Fruit fly (Drosophila melanogaster) whole organism, embryonic: ENCODE measurements around the gene HemK2.
A peak's percentile ranks its signal among the peaks of the same experiment; 100 is the strongest.

ENCODE experiments used
- Asciz ChIP-seq: fragments of 200-800 bp; sonication (Bioruptor generic); optimal IDR thresholded peaks from 2 replicates; lab custom pipeline; 2017; ENCODE audit warnings: missing biosample characterization, mild to moderate bottlenecking, missing genetic modification characterization, missing genetic modification reagents
- Atf3 ChIP-seq: fragments of 200-800 bp; sonication (Bioruptor generic); optimal IDR thresholded peaks from 3 replicates; lab custom pipeline; 2016; ENCODE audit warnings: missing biosample characterization, missing genetic modification characterization
- BtbVII ChIP-seq: fragments of 200-800 bp; sonication (Bioruptor generic); optimal IDR thresholded peaks from 3 replicates; lab custom pipeline; 2017; ENCODE audit warnings: missing biosample characterization, mild to moderate bottlenecking, missing genetic modification characterization
- CG10209 ChIP-seq: fragments of 200-800 bp; sonication (Bioruptor generic); optimal IDR thresholded peaks from 3 replicates; lab custom pipeline; 2017; ENCODE audit warnings: missing biosample characterization, mild to moderate bottlenecking, missing genetic modification characterization, missing genetic modification reagents
- CG10543 ChIP-seq: fragments of 200-800 bp; sonication (Bioruptor generic); optimal IDR thresholded peaks from 3 replicates; lab custom pipeline; 2017; ENCODE audit warnings: missing biosample characterization, mild to moderate bottlenecking, missing genetic modification characterization, moderate library complexity
- CG11093 ChIP-seq: fragments of 200-800 bp; sonication (Bioruptor generic); IDR thresholded peaks from 3 replicates; pipeline ENCODE4 v1.3.6; 2022; ENCODE audit warnings: missing biosample characterization, missing genetic modification characterization
- CG11398 ChIP-seq: fragments of 200-800 bp; sonication (Bioruptor generic); optimal IDR thresholded peaks from 2 replicates; lab custom pipeline; 2016; ENCODE audit warnings: missing biosample characterization, missing genetic modification characterization
- CG12155 ChIP-seq: fragments of 200-800 bp; sonication (Bioruptor generic); optimal IDR thresholded peaks from 3 replicates; lab custom pipeline; 2016; ENCODE audit warnings: missing biosample characterization, missing genetic modification characterization
- CG12744 ChIP-seq: fragments of 200-800 bp; sonication (Bioruptor generic); optimal IDR thresholded peaks from 2 replicates; lab custom pipeline; 2016; ENCODE audit warnings: missing biosample characterization, missing genetic modification characterization
- CG17186 ChIP-seq: fragments of 200-800 bp; sonication (Bioruptor generic); optimal IDR thresholded peaks from 3 replicates; lab custom pipeline; 2017; ENCODE audit warnings: missing biosample characterization, missing genetic modification reagents, missing genetic modification characterization
- CG2199 ChIP-seq: fragments of 200-800 bp; sonication (Bioruptor generic); IDR thresholded peaks from 3 replicates; pipeline ENCODE4 v1.3.6; 2022; ENCODE audit warnings: missing biosample characterization, missing genetic modification characterization
- CG30020 ChIP-seq: fragments of 200-800 bp; optimal IDR thresholded peaks from 2 replicates; lab custom pipeline; 2019; ENCODE audit warnings: missing biosample characterization, mild to moderate bottlenecking, missing genetic modification characterization, moderate library complexity
- CG31441 ChIP-seq: fragments of 200-800 bp; sonication (Bioruptor generic); IDR thresholded peaks from 2 replicates; pipeline ENCODE4 v1.3.6; 2022; ENCODE audit warnings: missing biosample characterization, missing genetic modification characterization
- CG3163 ChIP-seq: fragments of 200-800 bp; sonication (Bioruptor generic); optimal IDR thresholded peaks from 3 replicates; lab custom pipeline; 2016; ENCODE audit warnings: missing biosample characterization, missing genetic modification characterization
- CG32772 ChIP-seq: fragments of 200-800 bp; sonication (Bioruptor generic); IDR thresholded peaks from 2 replicates; pipeline ENCODE4 v1.3.6; 2022; ENCODE audit warnings: missing biosample characterization, missing genetic modification characterization
- CG4707 ChIP-seq: fragments of 200-800 bp; sonication (Bioruptor generic); optimal IDR thresholded peaks from 2 replicates; lab custom pipeline; 2018; ENCODE audit warnings: missing biosample characterization, mild to moderate bottlenecking, missing genetic modification characterization, moderate library complexity
- CG4854 ChIP-seq: fragments of 200-800 bp; sonication (Bioruptor generic); optimal IDR thresholded peaks from 2 replicates; lab custom pipeline; 2016; ENCODE audit warnings: missing biosample characterization, missing genetic modification characterization, inconsistent platforms
- CG5245 ChIP-seq: fragments of 200-800 bp; sonication (Bioruptor generic); optimal IDR thresholded peaks from 3 replicates; lab custom pipeline; 2016; ENCODE audit warnings: missing biosample characterization, missing genetic modification characterization
- CG7556 ChIP-seq: fragments of 200-800 bp; sonication (Bioruptor generic); optimal IDR thresholded peaks from 2 replicates; lab custom pipeline; 2017; ENCODE audit warnings: missing biosample characterization, mild to moderate bottlenecking, missing genetic modification characterization
- CG8281 ChIP-seq: fragments of 200-800 bp; sonication (Bioruptor generic); optimal IDR thresholded peaks from 2 replicates; lab custom pipeline; 2018; ENCODE audit warnings: missing biosample characterization, mild to moderate bottlenecking, missing genetic modification characterization, moderate library complexity
- CG8290 ChIP-seq, 3 experiments: fragments of 200-800 bp; sonication (Bioruptor generic); optimal IDR thresholded peaks; 2 replicates each; lab custom pipeline; 2016 to 2019; ENCODE audit warnings: missing biosample characterization in 3 of 3, missing genetic modification characterization in 3 of 3, mild to moderate bottlenecking in 2 of 3, moderate library complexity in 1 of 3
- CG8924 ChIP-seq: fragments of 200-800 bp; optimal IDR thresholded peaks from 3 replicates; lab custom pipeline; 2019; ENCODE audit warnings: missing biosample characterization, mild to moderate bottlenecking, missing genetic modification characterization, moderate library complexity
- Dp ChIP-seq: fragments of 200-800 bp; sonication (Bioruptor generic); optimal IDR thresholded peaks from 2 replicates; lab custom pipeline; 2018; ENCODE audit warnings: missing biosample characterization, mild to moderate bottlenecking, missing genetic modification characterization, moderate library complexity
- Drgx ChIP-seq: fragments of 200-800 bp; sonication (Bioruptor generic); IDR thresholded peaks from 2 replicates; pipeline ENCODE4 v1.3.6; 2022; ENCODE audit warnings: missing biosample characterization, missing genetic modification characterization
- Hr3 ChIP-seq: fragments of 200-800 bp; sonication (Bioruptor generic); optimal IDR thresholded peaks from 3 replicates; lab custom pipeline; 2016; ENCODE audit warnings: missing biosample characterization, missing genetic modification characterization
- Lim3 ChIP-seq: fragments of 200-800 bp; sonication (Bioruptor generic); IDR thresholded peaks from 2 replicates; pipeline ENCODE4 v1.3.6; 2022; ENCODE audit warnings: missing biosample characterization, missing genetic modification characterization
- Mrtf ChIP-seq: fragments of 200-800 bp; sonication (Bioruptor generic); IDR thresholded peaks from 3 replicates; pipeline ENCODE4 v1.3.6; 2022; ENCODE audit warnings: missing biosample characterization, missing genetic modification characterization
- Nf-YC ChIP-seq: fragments of 200-800 bp; optimal IDR thresholded peaks from 3 replicates; lab custom pipeline; 2019; ENCODE audit warnings: missing biosample characterization, mild to moderate bottlenecking, missing genetic modification characterization, moderate library complexity
- Six4 ChIP-seq: fragments of 200-800 bp; sonication (Bioruptor generic); optimal IDR thresholded peaks from 2 replicates; lab custom pipeline; 2016; ENCODE audit warnings: missing biosample characterization, missing genetic modification characterization
- Taf1 ChIP-seq: fragments of 200-800 bp; sonication (Bioruptor generic); IDR thresholded peaks from 2 replicates; pipeline ENCODE4 v1.3.6; 2022; ENCODE audit warnings: missing biosample characterization, missing genetic modification characterization
- Tbp ChIP-seq: fragments of >200 bp; optimal IDR thresholded peaks from 2 replicates; lab custom pipeline; 2018; ENCODE audit warnings: missing biosample characterization, missing genetic modification characterization
- Vsx1 ChIP-seq: fragments of 200-800 bp; sonication (Bioruptor generic); optimal IDR thresholded peaks from 2 replicates; lab custom pipeline; 2017; ENCODE audit warnings: missing biosample characterization, mild to moderate bottlenecking, missing genetic modification characterization, missing genetic modification reagents
- abd-A ChIP-seq: fragments of 200-800 bp; sonication (Bioruptor generic); optimal IDR thresholded peaks from 3 replicates; lab custom pipeline; 2019; ENCODE audit warnings: missing biosample characterization, mild to moderate bottlenecking, missing genetic modification characterization, moderate library complexity
- az2 ChIP-seq: fragments of 200-800 bp; sonication (Bioruptor generic); optimal IDR thresholded peaks from 3 replicates; lab custom pipeline; 2016; ENCODE audit warnings: missing biosample characterization, missing genetic modification characterization
- bcd ChIP-seq: fragments of 200-800 bp; sonication (Bioruptor generic); optimal IDR thresholded peaks from 2 replicates; lab custom pipeline; 2017; ENCODE audit warnings: missing biosample characterization, mild to moderate bottlenecking, missing genetic modification characterization
- bowl ChIP-seq: fragments of 200-800 bp; sonication (Bioruptor generic); IDR thresholded peaks from 2 replicates; pipeline ENCODE4 v1.3.6; 2022; ENCODE audit warnings: missing biosample characterization, missing genetic modification characterization
- chif ChIP-seq, 2 experiments: fragments of 200-800 bp; sonication (Bioruptor generic); optimal IDR thresholded peaks; 3 replicates each; lab custom pipeline; 2016; ENCODE audit warnings: missing biosample characterization in 2 of 2, missing genetic modification characterization in 2 of 2
- dmrt99B ChIP-seq: fragments of 200-800 bp; sonication (Bioruptor generic); optimal IDR thresholded peaks from 2 replicates; lab custom pipeline; 2018; ENCODE audit warnings: missing biosample characterization, mild to moderate bottlenecking, missing genetic modification characterization, moderate library complexity
- hbn ChIP-seq: fragments of 200-800 bp; sonication (Bioruptor generic); IDR thresholded peaks from 2 replicates; pipeline ENCODE4 v1.3.6; 2022; ENCODE audit warnings: missing biosample characterization, missing genetic modification characterization; ENCODE audit not compliant: partially characterized antibody
- kni ChIP-seq: fragments of 200-800 bp; sonication (Bioruptor generic); optimal IDR thresholded peaks from 3 replicates; lab custom pipeline; 2017; ENCODE audit warnings: mild to moderate bottlenecking, missing biosample characterization, missing genetic modification reagents, missing genetic modification characterization
- nau ChIP-seq: fragments of 200-800 bp; sonication (Bioruptor generic); optimal IDR thresholded peaks from 3 replicates; lab custom pipeline; 2017; ENCODE audit warnings: missing biosample characterization, mild to moderate bottlenecking, missing genetic modification characterization, missing genetic modification reagents
- rib ChIP-seq: fragments of 200-800 bp; sonication (Bioruptor generic); IDR thresholded peaks from 2 replicates; pipeline ENCODE4 v1.3.6; 2022; ENCODE audit warnings: missing biosample characterization, missing genetic modification characterization
- sc ChIP-seq, 3 experiments: fragments of >200 bp in 2 of 3; fragments of 200-800 bp in 1 of 3; sonication (Bioruptor generic) in 1 of 3; optimal IDR thresholded peaks; 2 replicates in 2 of 3; 3 replicates in 1 of 3; lab custom pipeline; 2017; ENCODE audit warnings: mild to moderate bottlenecking in 1 of 3, missing biosample characterization in 1 of 3, missing genetic modification characterization in 1 of 3, missing genetic modification reagents in 1 of 3
- shn ChIP-seq: fragments of 200-800 bp; sonication (Bioruptor generic); optimal IDR thresholded peaks from 3 replicates; lab custom pipeline; 2016; ENCODE audit warnings: missing biosample characterization, missing genetic modification characterization
- toy ChIP-seq: fragments of 200-800 bp; sonication (Bioruptor generic); IDR thresholded peaks from 2 replicates; pipeline ENCODE4 v1.3.6; 2022; ENCODE audit warnings: missing biosample characterization, missing genetic modification characterization
- vvl ChIP-seq: fragments of 200-800 bp; sonication (Bioruptor generic); IDR thresholded peaks from 2 replicates; pipeline ENCODE4 v1.3.6; 2022; ENCODE audit warnings: missing biosample characterization, missing genetic modification characterization
- wor ChIP-seq: fragments of 200-800 bp; sonication (Bioruptor generic); IDR thresholded peaks from 2 replicates; pipeline ENCODE4 v1.3.6; 2022; ENCODE audit warnings: missing biosample characterization, missing genetic modification characterization
- zen ChIP-seq: fragments of 200-800 bp; sonication (Bioruptor generic); optimal IDR thresholded peaks from 3 replicates; lab custom pipeline; 2018; ENCODE audit warnings: missing biosample characterization, mild to moderate bottlenecking, missing genetic modification characterization, moderate library complexity

The HemK2 gene

DNA sequence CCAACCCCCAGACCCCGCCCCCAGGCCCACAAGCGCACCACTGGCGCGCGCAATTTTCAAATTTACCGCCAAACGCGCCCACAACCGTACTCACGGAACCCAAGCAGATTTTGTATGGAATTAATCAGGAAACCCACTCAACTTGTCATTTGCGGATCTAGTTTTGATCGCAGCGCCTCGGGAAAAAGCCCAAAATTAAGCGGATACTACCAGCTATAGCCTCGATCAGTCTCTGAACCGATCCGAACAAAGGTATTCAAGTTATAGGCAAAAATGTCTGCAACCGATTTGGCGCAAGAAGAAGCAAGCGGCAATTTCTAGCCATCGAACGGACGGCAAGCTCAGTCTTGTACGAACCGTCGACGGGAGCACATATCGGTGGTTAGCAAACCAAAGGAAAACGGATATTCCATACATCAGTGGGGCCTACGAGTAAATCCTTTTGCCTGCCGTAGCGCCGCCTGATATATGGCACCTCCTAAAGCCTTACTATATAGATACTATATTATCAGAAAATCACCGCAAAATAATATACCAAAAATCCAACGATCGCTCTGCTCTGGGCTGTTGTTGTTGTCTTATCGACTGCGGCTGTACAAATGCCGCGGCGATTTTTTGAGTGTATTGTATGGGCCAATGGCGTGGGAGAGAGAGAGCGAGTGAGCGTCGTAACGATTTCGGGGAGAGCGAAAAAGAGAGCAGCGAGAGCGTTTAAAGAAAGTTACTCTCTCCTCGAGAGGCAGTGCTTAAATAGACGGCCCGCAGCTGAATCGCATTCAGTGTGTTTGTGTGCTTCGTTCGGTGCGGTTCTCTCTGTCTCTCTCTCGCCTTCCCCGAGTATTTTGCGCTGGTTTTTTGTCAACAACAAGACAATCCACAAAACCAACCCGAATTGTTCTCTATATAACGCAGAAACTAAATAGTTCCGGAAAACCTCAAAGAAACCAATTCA is 6.7 kb downstream of the HemK2 start, which contains the start of gene Pgk (continued):
- TF ChIP-seq CG30020 = no peak
- TF ChIP-seq CG4707 (GFP tag; lab: Kevin White, UChicago) = no peak
- TF ChIP-seq hbn (GFP tag; lab: Robert Waterston, UW) = no peak
- TF ChIP-seq Drgx (GFP tag; lab: Robert Waterston, UW) = no peak
- TF ChIP-seq CG11093 (GFP tag; lab: Robert Waterston, UW) = no peak
- peak; percentile 26 for TF ChIP-seq Asciz (GFP tag; lab: Kevin White, UChicago)
- TF ChIP-seq Nf-YC (tag; lab: Kevin White, UChicago) = peak; percentile 94
- no peak for TF ChIP-seq shn (GFP tag; lab: Kevin White, UChicago)
- no peak for TF ChIP-seq sc (optimal IDR thresholded peaks at IDR 0.05; lab: Kevin White, UChicago)
- TF ChIP-seq sc (GFP tag; optimal IDR thresholded peaks at IDR 0.05; lab: Kevin White, UChicago) = peak; percentile 33
- no peak for TF ChIP-seq Taf1 (GFP tag; lab: Robert Waterston, UW)
- no peak for TF ChIP-seq CG12744 (GFP tag; lab: Kevin White, UChicago)
- TF ChIP-seq abd-A (tag; lab: Kevin White, UChicago) = peak; percentile 82
- TF ChIP-seq CG8290 (GFP tag; optimal IDR thresholded peaks at IDR 0.05; lab: Kevin White, UChicago) = peak; percentile 16
- TF ChIP-seq CG8290 (tag; optimal IDR thresholded peaks at IDR 0.05; lab: Kevin White, UChicago) = peak in 1 of 2 experiments; percentile 57
- TF ChIP-seq CG10209 (GFP tag; lab: Kevin White, UChicago) = no peak
- TF ChIP-seq Tbp (GFP tag; lab: Kevin White, UChicago) = peak; percentile 99
- TF ChIP-seq Hr3 (GFP tag; lab: Kevin White, UChicago) = no peak
- TF ChIP-seq az2 (GFP tag; lab: Kevin White, UChicago) = no peak
- no peak for TF ChIP-seq toy
- TF ChIP-seq Atf3 (GFP tag; lab: Kevin White, UChicago) = no peak
- no peak for TF ChIP-seq bowl
- no peak for TF ChIP-seq Vsx1 (GFP tag; lab: Kevin White, UChicago)
- TF ChIP-seq CG2199 = no peak
- TF ChIP-seq CG11398 (GFP tag; lab: Kevin White, UChicago) = peak; percentile 40
- TF ChIP-seq CG12155 = peak; percentile 1
- TF ChIP-seq BtbVII (GFP tag; lab: Kevin White, UChicago) = peak; percentile 82
- TF ChIP-seq CG3163 (GFP tag; lab: Kevin White, UChicago) = peak; percentile 24
- TF ChIP-seq CG32772 = no peak
- TF ChIP-seq rib (GFP tag; lab: Robert Waterston, UW) = no peak
- TF ChIP-seq CG8281 (tag; lab: Kevin White, UChicago) = no peak
- no peak for TF ChIP-seq zen (tag; lab: Kevin White, UChicago)
- peak; percentile 45 for TF ChIP-seq dmrt99B (tag; lab: Kevin White, UChicago)
- no peak for TF ChIP-seq wor (GFP tag; lab: Robert Waterston, UW)
- TF ChIP-seq Dp (GFP tag; lab: Kevin White, UChicago) = peak; percentile 95
- TF ChIP-seq CG5245 (GFP tag; lab: Kevin White, UChicago) = no peak
- peak; percentile 68 for TF ChIP-seq nau (GFP tag; lab: Kevin White, UChicago)
- TF ChIP-seq CG10543 (GFP tag; lab: Kevin White, UChicago) = peak; percentile 81
- TF ChIP-seq bcd (GFP tag; lab: Kevin White, UChicago) = no peak
- TF ChIP-seq vvl (GFP tag; lab: Robert Waterston, UW) = no peak
- peak in 1 of 2 experiments; percentile 8 for TF ChIP-seq chif (GFP tag; optimal IDR thresholded peaks at IDR 0.05; lab: Kevin White, UChicago)
- no peak for TF ChIP-seq Lim3 (GFP tag; lab: Robert Waterston, UW)
- peak; percentile 3 for TF ChIP-seq CG4854 (GFP tag; lab: Kevin White, UChicago)
- peak; percentile 41 for TF ChIP-seq CG7556 (GFP tag; lab: Kevin White, UChicago)
- no peak for TF ChIP-seq CG31441
- peak; percentile 93 for TF ChIP-seq CG17186 (GFP tag; lab: Kevin White, UChicago)
- TF ChIP-seq CG8924 (tag; lab: Kevin White, UChicago) = peak; percentile 61
- no peak for TF ChIP-seq Mrtf (GFP tag; lab: Robert Waterston, UW)
- no peak for TF ChIP-seq Six4 (GFP tag; lab: Kevin White, UChicago)
- no peak for TF ChIP-seq kni (GFP tag; lab: Kevin White, UChicago)
